Worm (Caenorhabditis elegans): Measurements from ENCODE around the gene vps-39.

DNA sequence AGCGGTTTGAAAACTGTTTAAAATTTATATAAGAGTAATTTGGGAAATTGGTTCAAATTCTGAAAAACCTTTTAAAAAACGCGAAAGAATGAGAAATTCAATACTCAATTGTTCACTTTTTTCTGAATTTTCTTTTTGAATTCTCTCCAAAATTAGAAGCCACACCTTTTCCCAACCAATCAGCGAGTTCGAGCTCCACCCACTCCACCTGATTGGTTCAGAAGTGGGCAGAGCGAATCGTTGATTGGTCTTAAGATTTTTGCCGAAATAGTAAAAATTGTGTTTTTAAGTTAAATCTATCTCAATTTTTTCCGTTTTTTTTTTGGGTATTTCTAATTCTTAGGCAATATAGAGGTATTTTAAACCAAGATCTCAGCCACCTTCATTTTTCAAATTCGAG is 25.8 kb upstream of the vps-39 start:
- TF ChIP-seq ceh-82 (tag; optimal IDR thresholded peaks at IDR 0.05) (no peak), fkh-2 (tag; optimal IDR thresholded peaks at IDR 0.05) (no peak), mdl-1 (tag; optimal IDR thresholded peaks at IDR 0.05) (no peak), aly-2 (tag; optimal IDR thresholded peaks at IDR 0.05) (no peak), ztf-4 (tag; optimal IDR thresholded peaks at IDR 0.05) (no peak)
